Worm (Caenorhabditis elegans): ENCODE results near the gene R09E10.13.

The R09E10.13 gene

ce11 chrIV:10269137-10269933 lies 25.6 kb downstream of the R09E10.13 start, which contains the start of the genes nspd-7 and Y43C5A.2:
TSS of gene nspd-7 (minus strand) at chrIV:10269187.
TSS of gene Y43C5A.2 (plus strand) at chrIV:10269883.
- TF ChIP-seq R02D3.7 (tag; optimal IDR thresholded peaks at IDR 0.05) (no peak), nhr-23 (tag; optimal IDR thresholded peaks at IDR 0.05) (no peak), ztf-4 (tag; optimal IDR thresholded peaks at IDR 0.05) (no peak), sma-3 (GFP tag; optimal IDR thresholded peaks at IDR 0.05) (no peak), crh-2 (tag; optimal IDR thresholded peaks at IDR 0.05) (peak; percentile 9), C34F6.9 (tag; optimal IDR thresholded peaks at IDR 0.05) (no peak), egl-27 (tag; optimal IDR thresholded peaks at IDR 0.05) (no peak), nhr-6 (tag; optimal IDR thresholded peaks at IDR 0.05) (no peak)

ce11 chrIV:10261061-10261460 lies 33.9 kb downstream of the R09E10.13 start:
- TF ChIP-seq nhr-25 (tag; optimal IDR thresholded peaks at IDR 0.05) (no peak), elt-1 (tag; optimal IDR thresholded peaks at IDR 0.05) (peak; percentile 86), egl-27 (tag; optimal IDR thresholded peaks at IDR 0.05) (peak; percentile 46), blmp-1 (tag; optimal IDR thresholded peaks at IDR 0.05; ENCODE audit: insufficient read depth) (peak; percentile 19), nhr-21 (tag; optimal IDR thresholded peaks at IDR 0.05) (peak; percentile 63), sma-9 (GFP tag; optimal IDR thresholded peaks at IDR 0.05) (peak; percentile 49), sma-9 (tag; optimal IDR thresholded peaks at IDR 0.05) (no peak), mab-5 (tag; optimal IDR thresholded peaks at IDR 0.05) (no peak), alr-1 (tag; optimal IDR thresholded peaks at IDR 0.05) (no peak), ceh-16 (tag; optimal IDR thresholded peaks at IDR 0.05) (peak; percentile 5), lsy-2 (tag; optimal IDR thresholded peaks at IDR 0.05) (peak in 1 of 2 experiments; percentile 25), ztf-1 (GFP tag; conservative IDR thresholded peaks at IDR 0.05) (no peak), fos-1 (tag; optimal IDR thresholded peaks at IDR 0.05) (peak; percentile 7), unc-55 (GFP tag; optimal IDR thresholded peaks at IDR 0.05) (no peak)

ce11 chrIV:10259557-10259956 lies 35.4 kb downstream of the R09E10.13 start, which contains the start of gene F01G10.9:
TSS of gene F01G10.9 (minus strand) at chrIV:10259657.
- no peak for TF ChIP-seq elt-3 (tag; optimal IDR thresholded peaks at IDR 0.05)
- no peak for TF ChIP-seq nhr-237 (tag; optimal IDR thresholded peaks at IDR 0.05)
- no peak for TF ChIP-seq peb-1 (tag; optimal IDR thresholded peaks at IDR 0.05)
- no peak for TF ChIP-seq lin-39 (tag; optimal IDR thresholded peaks at IDR 0.05)
- no peak for TF ChIP-seq ZK546.5 (tag; optimal IDR thresholded peaks at IDR 0.05)
- no peak for TF ChIP-seq nhr-10 (tag; optimal IDR thresholded peaks at IDR 0.05)
- no peak for TF ChIP-seq ztf-4 (tag; optimal IDR thresholded peaks at IDR 0.05)
- TF ChIP-seq C34F6.9 (tag; optimal IDR thresholded peaks at IDR 0.05), result no peak
- TF ChIP-seq nhr-129 (tag; optimal IDR thresholded peaks at IDR 0.05), result no peak
- no peak for TF ChIP-seq unc-55 (GFP tag; optimal IDR thresholded peaks at IDR 0.05)
- TF ChIP-seq sma-3 (GFP tag; optimal IDR thresholded peaks at IDR 0.05), result no peak

ce11 chrIV:10252886-10253639 lies 41.9 kb downstream of the R09E10.13 start:
- TF ChIP-seq lsy-2 (tag; optimal IDR thresholded peaks at IDR 0.05) (peak in 1 of 2 experiments; percentile 8), ama-1 (optimal IDR thresholded peaks at IDR 0.05) (no peak), crh-2 (tag; optimal IDR thresholded peaks at IDR 0.05) (peak; percentile 50), nhr-23 (tag; optimal IDR thresholded peaks at IDR 0.05) (no peak), skn-1 (tag; optimal IDR thresholded peaks at IDR 0.05) (no peak), mbf-1 (tag; optimal IDR thresholded peaks at IDR 0.05) (no peak), nhr-237 (tag; optimal IDR thresholded peaks at IDR 0.05) (no peak), lin-13 (GFP tag; optimal IDR thresholded peaks at IDR 0.05) (no peak), F13H6.1 (tag; optimal IDR thresholded peaks at IDR 0.05) (no peak), sma-9 (GFP tag; optimal IDR thresholded peaks at IDR 0.05) (peak; percentile 3), sma-9 (tag; optimal IDR thresholded peaks at IDR 0.05) (no peak), fos-1 (tag; optimal IDR thresholded peaks at IDR 0.05) (peak; percentile 13), nhr-25 (tag; optimal IDR thresholded peaks at IDR 0.05) (no peak)
